Worm (Caenorhabditis elegans): ENCODE data around the gene K06B4.15.
"Not testable (repeated sequence)": the region's sequence is repeated elsewhere in the genome, so short reads cannot be mapped to it uniquely, and the experiment has no call there.

Gene K06B4.15

DNA sequence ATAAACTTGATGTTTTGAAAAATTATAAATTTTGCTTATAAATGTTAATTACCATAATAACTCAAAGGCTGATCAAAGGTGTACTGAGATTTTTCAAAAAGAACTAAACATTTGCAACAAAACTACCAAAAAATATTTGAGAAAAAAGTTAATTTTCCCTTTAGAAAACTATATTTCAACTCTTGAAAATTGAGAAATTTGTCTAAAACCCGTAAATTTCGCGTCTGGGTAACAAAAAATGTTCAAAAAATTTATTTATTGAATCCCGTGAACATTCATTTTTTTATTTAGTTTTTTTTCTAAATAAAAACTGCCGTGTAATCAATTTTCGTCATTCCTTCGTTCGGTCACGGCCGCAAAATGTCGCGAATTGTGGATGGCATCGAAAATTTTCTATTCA is at the start of gene K06B4.15:
K06B4.15 (plus strand) TSS at position 301 of the 400 bp plus-strand sequence.
- TF ChIP-seq ceh-90, rnt-1, nhr-28 (tag; optimal IDR thresholded peaks at IDR 0.05): not testable (repeated sequence)

DNA sequence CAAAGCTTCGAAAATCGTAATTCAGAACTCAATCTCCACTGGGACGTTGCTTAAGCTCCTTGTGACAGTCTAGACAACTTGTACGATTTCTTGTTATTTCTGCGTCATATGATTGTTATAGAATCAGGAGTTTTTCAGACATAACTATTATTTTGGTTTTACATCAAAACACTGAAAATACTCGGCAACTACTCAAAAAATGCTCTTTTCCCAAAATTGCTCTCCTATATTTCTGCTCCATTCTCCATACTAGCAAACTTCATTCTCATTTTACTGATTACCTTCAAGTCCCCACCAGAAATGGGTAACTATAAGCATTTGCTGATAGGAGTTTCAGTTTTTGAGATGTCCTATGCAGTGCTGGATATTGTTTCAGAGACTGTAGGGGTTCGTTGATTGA is 48.7 kb upstream of the K06B4.15 start, which contains the start of gene C55A1.1:
C55A1.1 (plus strand) TSS at position 301 of the 400 bp plus-strand sequence.
- no peak for TF ChIP-seq isw-1 (GFP tag; IDR thresholded peaks at IDR 0.05)
- TF ChIP-seq efl-1 (optimal IDR thresholded peaks at IDR 0.05) = no peak
- TF ChIP-seq efl-1 (GFP tag; optimal IDR thresholded peaks at IDR 0.05 in 1 of 2) = no peak
- no peak for TF ChIP-seq irx-1 (tag; optimal IDR thresholded peaks at IDR 0.05)
- TF ChIP-seq nhr-28 (tag; optimal IDR thresholded peaks at IDR 0.05) = no peak
- no peak for TF ChIP-seq fkh-8 (tag; optimal IDR thresholded peaks at IDR 0.05)
- TF ChIP-seq nhr-237 (tag; optimal IDR thresholded peaks at IDR 0.05) = no peak
- no peak for TF ChIP-seq alr-1 (tag; optimal IDR thresholded peaks at IDR 0.05; ENCODE audit: borderline replicate concordance)
- no peak for TF ChIP-seq nhr-11 (tag; optimal IDR thresholded peaks at IDR 0.05)
- TF ChIP-seq lin-15B (tag; optimal IDR thresholded peaks at IDR 0.05) = no peak
- TF ChIP-seq unc-30 (tag; optimal IDR thresholded peaks at IDR 0.05) = no peak
- no peak for TF ChIP-seq hlh-4 (tag; optimal IDR thresholded peaks at IDR 0.05)
- TF ChIP-seq sox-4 (tag; optimal IDR thresholded peaks at IDR 0.05) = no peak
- no peak for TF ChIP-seq unc-62 (GFP tag; optimal IDR thresholded peaks at IDR 0.05)

DNA sequence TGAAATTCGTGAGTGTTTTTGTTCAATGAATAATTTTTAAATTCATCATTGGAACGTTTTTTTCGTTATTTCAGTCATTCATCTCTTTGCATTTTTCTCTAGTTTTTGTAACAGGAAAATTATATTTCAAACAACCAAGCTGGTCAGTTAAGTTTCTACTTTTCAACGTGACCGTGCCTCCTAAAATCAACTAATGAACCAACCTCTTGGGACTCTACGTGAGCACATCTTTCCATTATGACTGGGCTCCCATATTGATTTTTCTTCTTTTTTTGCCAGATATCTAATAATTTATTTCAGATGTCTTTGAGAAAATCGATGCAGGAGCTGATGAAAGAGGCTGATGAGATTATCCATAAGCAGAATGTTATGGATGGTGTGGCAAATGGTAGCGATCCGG is 44.7 kb upstream of the K06B4.15 start, which contains the start of gene C55A1.11:
C55A1.11 (plus strand) TSS at position 301 of the 400 bp plus-strand sequence.
- TF ChIP-seq efl-1 (optimal IDR thresholded peaks at IDR 0.05) (no peak), efl-1 (GFP tag; optimal IDR thresholded peaks at IDR 0.05 in 1 of 2) (peak in 1 of 2 experiments; percentile 32), dsc-1 (tag; optimal IDR thresholded peaks at IDR 0.05) (no peak), ceh-8 (GFP tag; optimal IDR thresholded peaks at IDR 0.05) (no peak), lin-14 (GFP tag; optimal IDR thresholded peaks at IDR 0.05) (no peak), aha-1 (tag; optimal IDR thresholded peaks at IDR 0.05) (no peak), mep-1 (tag; optimal IDR thresholded peaks at IDR 0.05) (no peak)

DNA sequence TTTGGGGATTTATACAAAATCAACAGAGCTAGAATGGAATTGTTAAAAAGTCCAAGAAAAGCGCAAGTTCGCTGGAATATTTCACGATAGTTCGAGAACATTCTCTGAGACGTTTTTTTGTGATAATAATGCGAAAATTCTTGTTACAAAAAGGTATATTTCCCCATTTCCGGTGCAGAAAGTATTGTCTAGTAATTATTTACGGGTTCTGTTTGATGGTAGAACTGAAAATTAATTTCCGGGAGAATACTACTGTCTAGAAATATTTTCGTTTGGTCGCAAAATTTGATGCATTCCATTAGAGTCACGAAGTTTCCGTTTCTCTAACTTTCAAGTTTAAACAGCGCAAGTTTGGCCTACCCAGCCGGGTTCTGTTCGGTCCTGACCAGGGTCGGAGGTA is 40.7 kb upstream of the K06B4.15 start, which contains the start of gene str-248:
str-248 (minus strand) TSS at position 101 of the 400 bp plus-strand sequence.
- no peak for TF ChIP-seq ceh-90 (tag; optimal IDR thresholded peaks at IDR 0.05)
- TF ChIP-seq aly-2 (tag; optimal IDR thresholded peaks at IDR 0.05) = no peak
- TF ChIP-seq dsc-1 (tag; optimal IDR thresholded peaks at IDR 0.05) = no peak
- no peak for TF ChIP-seq zag-1 (tag; optimal IDR thresholded peaks at IDR 0.05)
- TF ChIP-seq fkh-10 (GFP tag; optimal IDR thresholded peaks at IDR 0.05) = no peak
- TF ChIP-seq skn-1 (tag; optimal IDR thresholded peaks at IDR 0.05) = no peak
- TF ChIP-seq fkh-4 (tag; optimal IDR thresholded peaks at IDR 0.05; ENCODE audit: borderline replicate concordance) = no peak
- no peak for TF ChIP-seq blmp-1 (tag; optimal IDR thresholded peaks at IDR 0.05)
- TF ChIP-seq pag-3 (tag; optimal IDR thresholded peaks at IDR 0.05; ENCODE audit: borderline replicate concordance, insufficient read depth) = no peak
- TF ChIP-seq ztf-11 (tag; optimal IDR thresholded peaks at IDR 0.05) = no peak
- no peak for TF ChIP-seq tbx-2 (tag; optimal IDR thresholded peaks at IDR 0.05)
- TF ChIP-seq rnt-1 (tag; optimal IDR thresholded peaks at IDR 0.05) = no peak

DNA sequence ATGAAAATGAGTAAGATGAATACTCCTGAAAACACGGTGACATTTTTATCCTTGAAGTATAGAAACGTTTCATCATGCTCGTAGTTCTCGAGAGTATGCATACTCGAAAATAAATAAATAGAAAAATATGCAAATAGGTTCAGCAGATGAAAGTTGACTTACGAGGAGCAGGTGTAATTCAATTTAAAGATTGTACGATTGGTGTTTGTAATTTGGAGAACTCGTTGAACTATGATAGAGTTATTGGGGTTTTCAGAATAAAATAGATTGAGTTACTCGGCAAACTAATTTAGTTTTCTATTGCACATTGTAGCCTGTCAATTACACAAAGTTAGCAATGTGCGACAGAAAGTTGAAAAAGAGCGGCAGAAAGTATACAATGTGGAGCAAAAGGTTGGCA is 31.4 kb upstream of the K06B4.15 start, which contains the start of gene srz-44:
srz-44 (minus strand) TSS at position 101 of the 400 bp plus-strand sequence.
- TF ChIP-seq egl-27 (tag; optimal IDR thresholded peaks at IDR 0.05) = no peak
- no peak for TF ChIP-seq lin-39 (tag; optimal IDR thresholded peaks at IDR 0.05)

DNA sequence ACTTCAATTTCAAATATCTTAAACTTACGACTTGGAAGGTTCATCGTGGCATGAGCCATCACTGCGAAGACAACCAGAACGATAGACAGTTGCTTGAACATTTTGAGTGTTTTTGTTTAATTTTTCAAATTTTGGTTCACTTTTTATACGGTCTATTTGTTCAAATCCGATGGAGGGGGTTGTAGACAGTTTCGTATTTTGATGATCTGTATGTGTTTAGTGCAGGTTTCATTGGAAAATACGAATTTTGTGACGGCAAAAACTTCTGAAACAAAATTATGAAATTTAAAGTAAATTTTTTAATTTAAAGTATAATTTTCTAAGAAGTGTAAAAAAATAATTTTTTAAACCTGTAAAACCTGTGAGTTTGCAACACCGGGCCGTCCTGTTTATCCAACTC is 27.0 kb upstream of the K06B4.15 start, which contains the start of gene C55A1.4:
C55A1.4 (minus strand) TSS at position 101 of the 400 bp plus-strand sequence.
- not testable (repeated sequence) for TF ChIP-seq irx-1 (tag; optimal IDR thresholded peaks at IDR 0.05); ztf-4 (tag; optimal IDR thresholded peaks at IDR 0.05); zip-4 (GFP tag; optimal IDR thresholded peaks at IDR 0.05)
